Fruit fly (Drosophila melanogaster) whole organism, embryonic: ENCODE data around the gene CG31089.
A peak's percentile ranks its signal among the peaks of the same experiment; 100 is the strongest.

Experiments used
- B-H2 ChIP-seq: fragments of 200-800 bp; sonication (Bioruptor generic); optimal IDR thresholded peaks from 2 replicates; lab custom pipeline; 2018; ENCODE audit warnings: missing biosample characterization, mild to moderate bottlenecking, missing genetic modification characterization
- CG10366 ChIP-seq: fragments of 200-800 bp; sonication (Bioruptor generic); IDR thresholded peaks from 2 replicates; pipeline ENCODE4 v1.3.6; 2022; ENCODE audit warnings: missing biosample characterization, missing genetic modification characterization
- CG10565 ChIP-seq: fragments of 200-800 bp; sonication (Bioruptor generic); optimal IDR thresholded peaks from 3 replicates; lab custom pipeline; 2016; ENCODE audit warnings: missing biosample characterization, mild to moderate bottlenecking, missing genetic modification characterization
- CG11085 ChIP-seq: fragments of 200-800 bp; sonication (Bioruptor generic); IDR thresholded peaks from 2 replicates; pipeline ENCODE4 v1.3.6; 2022; ENCODE audit warnings: missing biosample characterization, missing genetic modification characterization
- CG11695 ChIP-seq: fragments of 200-800 bp; sonication (Bioruptor generic); IDR thresholded peaks from 3 replicates; pipeline ENCODE4 v1.3.6; 2022; ENCODE audit warnings: missing biosample characterization, missing genetic modification characterization
- CG12744 ChIP-seq: fragments of 200-800 bp; sonication (Bioruptor generic); optimal IDR thresholded peaks from 2 replicates; lab custom pipeline; 2016; ENCODE audit warnings: missing biosample characterization, missing genetic modification characterization
- CG13296 ChIP-seq: fragments of 200-800 bp; sonication (Bioruptor generic); optimal IDR thresholded peaks from 3 replicates; lab custom pipeline; 2018; ENCODE audit warnings: missing biosample characterization, mild to moderate bottlenecking, missing genetic modification characterization
- CG13624 ChIP-seq: fragments of 200-800 bp; sonication (Bioruptor generic); optimal IDR thresholded peaks from 2 replicates; lab custom pipeline; 2016; ENCODE audit warnings: missing biosample characterization, missing genetic modification characterization
- CG15514 ChIP-seq: fragments of 200-800 bp; sonication (Bioruptor generic); optimal IDR thresholded peaks from 3 replicates; lab custom pipeline; 2017; ENCODE audit warnings: missing biosample characterization, missing genetic modification characterization, mild to moderate bottlenecking, moderate library complexity, missing genetic modification reagents
- CG16779 ChIP-seq: fragments of 200-800 bp; sonication (Bioruptor generic); IDR thresholded peaks from 2 replicates; pipeline ENCODE4 v1.3.6; 2022; ENCODE audit warnings: missing biosample characterization, missing genetic modification characterization
- CG17328 ChIP-seq: fragments of 200-800 bp; sonication (Bioruptor generic); IDR thresholded peaks from 2 replicates; pipeline ENCODE4 v1.3.6; 2022; ENCODE audit warnings: missing biosample characterization, missing genetic modification characterization
- CG2120 ChIP-seq: fragments of 200-800 bp; sonication (Bioruptor generic); optimal IDR thresholded peaks from 3 replicates; lab custom pipeline; 2016; ENCODE audit warnings: missing biosample characterization, missing genetic modification characterization
- CG2199 ChIP-seq: fragments of 200-800 bp; sonication (Bioruptor generic); IDR thresholded peaks from 3 replicates; pipeline ENCODE4 v1.3.6; 2022; ENCODE audit warnings: missing biosample characterization, missing genetic modification characterization
- CG34376 ChIP-seq: fragments of 200-800 bp; sonication (Bioruptor generic); optimal IDR thresholded peaks from 2 replicates; lab custom pipeline; 2018; ENCODE audit warnings: missing biosample characterization, mild to moderate bottlenecking, missing genetic modification characterization
- CG6175 ChIP-seq: fragments of 200-800 bp; sonication (Bioruptor generic); IDR thresholded peaks from 3 replicates; pipeline ENCODE4 v1.3.6; 2022; ENCODE audit warnings: missing biosample characterization, missing genetic modification characterization
- CG6272 ChIP-seq: fragments of 200-800 bp; sonication (Bioruptor generic); IDR thresholded peaks from 2 replicates; pipeline ENCODE4 v1.3.6; 2022; ENCODE audit warnings: missing biosample characterization, missing genetic modification characterization
- CG6854 ChIP-seq: fragments of 200-800 bp; sonication (Bioruptor generic); optimal IDR thresholded peaks from 3 replicates; lab custom pipeline; 2017; ENCODE audit warnings: missing biosample characterization, mild to moderate bottlenecking, missing genetic modification characterization
- CG7271 ChIP-seq: fragments of 200-800 bp; sonication (Bioruptor generic); optimal IDR thresholded peaks from 2 replicates; lab custom pipeline; 2018; ENCODE audit warnings: missing biosample characterization, mild to moderate bottlenecking, missing genetic modification characterization, moderate library complexity
- CG7372 ChIP-seq: fragments of 200-800 bp; sonication (Bioruptor generic); IDR thresholded peaks from 2 replicates; pipeline ENCODE4 v1.3.6; 2022; ENCODE audit warnings: missing biosample characterization, missing genetic modification characterization
- CG9437 ChIP-seq: fragments of 200-800 bp; sonication (Bioruptor generic); optimal IDR thresholded peaks from 2 replicates; lab custom pipeline; 2018; ENCODE audit warnings: missing biosample characterization, mild to moderate bottlenecking, missing genetic modification characterization
- CTCF ChIP-seq: fragments of 200-800 bp; sonication (Bioruptor generic); optimal IDR thresholded peaks from 2 replicates; lab custom pipeline; 2017; ENCODE audit warnings: missing biosample characterization, mild to moderate bottlenecking, missing genetic modification characterization, moderate library complexity
- Chrac-16 ChIP-seq: fragments of 200-800 bp; sonication (Bioruptor generic); optimal IDR thresholded peaks from 3 replicates; lab custom pipeline; 2016; ENCODE audit warnings: missing biosample characterization, missing genetic modification characterization
- D19B ChIP-seq: fragments of 200-800 bp; sonication (Bioruptor generic); optimal IDR thresholded peaks from 2 replicates; lab custom pipeline; 2017; ENCODE audit warnings: missing biosample characterization, mild to moderate bottlenecking, missing genetic modification characterization
- H2.0 ChIP-seq: fragments of 200-800 bp; sonication (Bioruptor generic); IDR thresholded peaks from 2 replicates; pipeline ENCODE4 v1.3.6; 2022; ENCODE audit warnings: missing biosample characterization, missing genetic modification characterization
- Jarid2 ChIP-seq: fragments of 200-800 bp; sonication (Bioruptor generic); optimal IDR thresholded peaks from 3 replicates; lab custom pipeline; 2017; ENCODE audit warnings: mild to moderate bottlenecking, missing biosample characterization, missing genetic modification reagents, missing genetic modification characterization
- Kr ChIP-seq: fragments of 200-800 bp; sonication (Bioruptor generic); optimal IDR thresholded peaks from 2 replicates; lab custom pipeline; 2017; ENCODE audit warnings: missing biosample characterization, mild to moderate bottlenecking, missing genetic modification characterization
- Oaz ChIP-seq: fragments of 200-800 bp; sonication (Bioruptor generic); IDR thresholded peaks from 2 replicates; pipeline ENCODE4 v1.3.6; 2022; ENCODE audit warnings: missing biosample characterization, missing genetic modification characterization
- Scr ChIP-seq: fragments of 200-800 bp; sonication (Bioruptor generic); IDR thresholded peaks from 2 replicates; pipeline ENCODE4 v1.3.6; 2022; ENCODE audit warnings: missing biosample characterization, missing genetic modification characterization; ENCODE audit not compliant: partially characterized antibody
- Side ChIP-seq: fragments of 200-800 bp; sonication (Bioruptor generic); optimal IDR thresholded peaks from 2 replicates; lab custom pipeline; 2016; ENCODE audit warnings: missing biosample characterization, missing genetic modification characterization
- Spps ChIP-seq: fragments of 200-800 bp; sonication (Bioruptor generic); optimal IDR thresholded peaks from 2 replicates; lab custom pipeline; 2018; ENCODE audit warnings: missing biosample characterization, mild to moderate bottlenecking, missing genetic modification characterization
- Stat92E ChIP-seq, 3 experiments: fragments of >200 bp in 2 of 3; fragments of 200-800 bp in 1 of 3; sonication (Bioruptor generic) in 1 of 3; optimal IDR thresholded peaks; 2 replicates each; lab custom pipeline; 2017 to 2019; ENCODE audit warnings: missing biosample characterization in 3 of 3, missing genetic modification characterization in 3 of 3, mild to moderate bottlenecking in 1 of 3, moderate library complexity in 1 of 3
- bcd ChIP-seq: fragments of 200-800 bp; sonication (Bioruptor generic); optimal IDR thresholded peaks from 2 replicates; lab custom pipeline; 2017; ENCODE audit warnings: missing biosample characterization, mild to moderate bottlenecking, missing genetic modification characterization
- bsh ChIP-seq, 2 experiments: fragments of 200-800 bp; sonication (Bioruptor generic); optimal IDR thresholded peaks; 2 replicates each; lab custom pipeline; 2017 to 2018; ENCODE audit warnings: mild to moderate bottlenecking in 2 of 2, missing biosample characterization in 2 of 2, missing genetic modification characterization in 2 of 2, moderate library complexity in 1 of 2
- cato ChIP-seq: fragments of 200-800 bp; sonication (Bioruptor generic); optimal IDR thresholded peaks from 2 replicates; lab custom pipeline; 2016; ENCODE audit warnings: missing biosample characterization, missing genetic modification characterization, borderline replicate concordance
- caup ChIP-seq: fragments of 200-800 bp; sonication (Bioruptor generic); optimal IDR thresholded peaks from 3 replicates; lab custom pipeline; 2017; ENCODE audit warnings: missing biosample characterization, mild to moderate bottlenecking, missing genetic modification characterization, moderate library complexity; ENCODE audit not compliant: severe bottlenecking
- grn ChIP-seq: fragments of 200-800 bp; sonication (Bioruptor generic); optimal IDR thresholded peaks from 3 replicates; lab custom pipeline; 2017; ENCODE audit warnings: missing biosample characterization, missing genetic modification characterization
- gt ChIP-seq: fragments of 200-800 bp; sonication (Bioruptor generic); IDR thresholded peaks from 2 replicates; pipeline ENCODE4 v1.3.6; 2022; ENCODE audit warnings: missing biosample characterization, missing genetic modification characterization
- ham ChIP-seq: fragments of 200-800 bp; sonication (Bioruptor generic); IDR thresholded peaks from 2 replicates; pipeline ENCODE4 v1.3.6; 2022; ENCODE audit warnings: missing biosample characterization, missing genetic modification characterization
- kay ChIP-seq: fragments of 200-800 bp; sonication (Bioruptor generic); optimal IDR thresholded peaks from 2 replicates; lab custom pipeline; 2016; ENCODE audit warnings: missing biosample characterization, missing genetic modification characterization
- kni ChIP-seq: fragments of 200-800 bp; sonication (Bioruptor generic); optimal IDR thresholded peaks from 3 replicates; lab custom pipeline; 2017; ENCODE audit warnings: mild to moderate bottlenecking, missing biosample characterization, missing genetic modification reagents, missing genetic modification characterization
- nerfin-2 ChIP-seq: fragments of 200-800 bp; sonication (Bioruptor generic); IDR thresholded peaks from 2 replicates; pipeline ENCODE4 v1.3.6; 2022; ENCODE audit warnings: missing biosample characterization, missing genetic modification characterization; ENCODE audit not compliant: partially characterized antibody
- prd ChIP-seq, 3 experiments: fragments of >200 bp in 2 of 3; fragments of 200-800 bp in 1 of 3; sonication (Bioruptor generic) in 1 of 3; optimal IDR thresholded peaks in 2 of 3; IDR thresholded peaks in 1 of 3; 2 replicates in 2 of 3; 3 replicates in 1 of 3; pipeline versions ENCODE4 v1.3.6 to Lab custom; 2017 to 2022; ENCODE audit warnings: missing biosample characterization in 1 of 3, missing genetic modification characterization in 1 of 3
- repo ChIP-seq: fragments of 200-800 bp; sonication (Bioruptor generic); optimal IDR thresholded peaks from 2 replicates; lab custom pipeline; 2016; ENCODE audit warnings: missing biosample characterization, missing genetic modification characterization
- salm ChIP-seq: fragments of 200-800 bp; sonication (Bioruptor generic); optimal IDR thresholded peaks from 2 replicates; lab custom pipeline; 2018; ENCODE audit warnings: missing biosample characterization, mild to moderate bottlenecking, missing genetic modification characterization
- sens ChIP-seq: fragments of 200-800 bp; sonication (Bioruptor generic); peaks from one replicate; lab custom pipeline; 2016; ENCODE audit warnings: missing biosample characterization, missing genetic modification characterization
- sna ChIP-seq: fragments of 200-800 bp; sonication (Bioruptor generic); IDR thresholded peaks from 2 replicates; pipeline ENCODE4 v1.3.6; 2022; ENCODE audit warnings: missing biosample characterization, missing genetic modification characterization; ENCODE audit not compliant: partially characterized antibody
- vfl ChIP-seq: fragments of 200-800 bp; sonication (Bioruptor generic); optimal IDR thresholded peaks from 2 replicates; lab custom pipeline; 2016; ENCODE audit warnings: missing biosample characterization, missing genetic modification characterization

The CG31089 gene

DNA sequence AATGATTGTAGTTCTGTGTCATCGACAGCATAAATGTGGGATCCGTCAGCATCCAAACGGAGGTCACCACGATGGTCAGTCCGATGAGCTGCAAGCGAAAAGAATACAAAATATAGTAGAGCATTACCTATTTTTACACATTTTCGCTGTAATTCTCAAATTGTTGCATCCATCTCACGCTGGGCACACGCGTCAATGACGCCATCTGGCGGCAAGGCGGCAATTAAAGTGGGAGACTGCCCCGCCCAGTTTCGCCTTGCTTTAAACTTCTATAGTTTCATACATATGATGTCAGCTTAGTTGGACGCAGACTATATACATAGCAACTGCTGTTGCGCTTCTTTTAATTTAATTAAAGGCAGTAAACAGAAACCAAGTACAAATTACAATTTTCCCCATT, 25.8 kb upstream of the CG31089 start:
- TF ChIP-seq CTCF = peak; percentile 86
- TF ChIP-seq Side (GFP tag; lab: Kevin White, UChicago) = no peak
- TF ChIP-seq CG7372 (GFP tag; lab: Robert Waterston, UW) = no peak
- TF ChIP-seq sens = peak; percentile 14
- no peak for TF ChIP-seq Stat92E (GFP tag; optimal IDR thresholded peaks at IDR 0.05; lab: Kevin White, UChicago)
- no peak for TF ChIP-seq ham (GFP tag; lab: Robert Waterston, UW)

DNA sequence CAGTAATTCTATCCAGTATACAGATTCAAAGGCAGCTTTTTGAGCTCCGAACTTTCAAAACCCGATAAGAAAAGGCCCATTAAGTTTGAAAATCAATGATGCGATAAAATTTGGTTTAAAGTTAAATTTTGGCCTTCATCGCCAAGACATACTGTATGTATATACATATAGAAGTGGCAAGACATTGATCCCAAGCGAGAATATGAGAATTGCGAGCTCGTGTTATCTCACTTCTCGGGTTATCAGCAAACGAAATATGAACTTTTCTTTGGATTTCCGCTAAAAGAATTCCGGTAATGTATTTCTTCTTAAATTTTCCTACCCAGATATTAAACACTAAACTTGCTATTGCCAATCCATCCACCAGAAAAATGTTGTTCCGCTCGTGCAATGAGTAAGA, 25.4 kb upstream of the CG31089 start:
- TF ChIP-seq Chrac-16 (GFP tag; lab: Kevin White, UChicago) = no peak
- no peak for TF ChIP-seq Kr (GFP tag; lab: Kevin White, UChicago)
- TF ChIP-seq CG13296 (GFP tag; lab: Kevin White, UChicago) = no peak
- no peak for TF ChIP-seq prd (optimal IDR thresholded peaks at IDR 0.05; lab: Kevin White, UChicago)
- no peak for TF ChIP-seq prd (GFP tag; IDR thresholded peaks at IDR 0.05; lab: Robert Waterston, UW)
- TF ChIP-seq CG2199 = no peak

DNA sequence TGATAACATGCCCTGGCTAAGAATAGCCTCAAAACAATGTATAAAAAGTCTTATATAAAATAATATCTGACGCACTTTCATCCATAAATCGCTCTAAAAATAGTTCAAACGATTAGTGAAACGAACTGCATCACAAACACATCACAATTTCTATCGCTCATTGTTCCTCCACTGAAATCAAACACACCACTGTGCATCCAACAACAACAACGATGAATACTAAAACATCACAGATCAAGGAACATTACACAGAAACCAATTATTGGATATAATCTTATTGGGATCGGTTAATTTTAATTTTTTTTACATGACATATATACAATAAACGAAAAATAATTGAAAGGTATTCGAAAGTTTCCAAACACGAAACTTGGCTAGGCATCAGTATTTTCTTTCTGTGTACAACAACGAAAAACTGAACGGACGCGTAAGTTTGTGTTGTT, 23.1 kb upstream of the CG31089 start:
- peak; percentile 39 for TF ChIP-seq CG7271
- peak; percentile 36 for TF ChIP-seq vfl
- no peak for TF ChIP-seq nerfin-2
- TF ChIP-seq kay (GFP tag; lab: Kevin White, UChicago) = peak; percentile 54
- TF ChIP-seq CG16779 = no peak; the same call in 1 of the 2 replicates
- TF ChIP-seq gt = no peak; the same call in 1 of the 2 replicates
- peak; percentile 31 for TF ChIP-seq CG12744
- peak; percentile 79 for TF ChIP-seq CG2120
- peak; percentile 77 for TF ChIP-seq CG9437
- no peak for TF ChIP-seq Scr
- TF ChIP-seq H2.0 (GFP tag; lab: Robert Waterston, UW) = peak; percentile 78
- no peak for TF ChIP-seq kni (GFP tag; lab: Kevin White, UChicago)
- peak; percentile 43 for TF ChIP-seq CG15514
- peak; percentile 45 for TF ChIP-seq caup (GFP tag; lab: Kevin White, UChicago)
- peak; percentile 74 for TF ChIP-seq bcd (GFP tag; lab: Kevin White, UChicago)
- TF ChIP-seq grn (GFP tag; lab: Kevin White, UChicago) = peak; percentile 18
- TF ChIP-seq sens = peak; percentile 96
- peak; percentile 86 for TF ChIP-seq CG10366 (GFP tag; lab: Robert Waterston, UW)
- no peak; the same call in none of the 2 replicates for TF ChIP-seq CG11085
- peak; percentile 61; the same call in 2 of the 3 replicates for TF ChIP-seq CG11695 (GFP tag; lab: Robert Waterston, UW)
- peak; percentile 57 for TF ChIP-seq CG6854
- no peak for TF ChIP-seq sna (GFP tag; lab: Robert Waterston, UW)
- TF ChIP-seq CG34376 = no peak
- peak; percentile 83 for TF ChIP-seq CG17328 (GFP tag; lab: Robert Waterston, UW)
- TF ChIP-seq B-H2 (GFP tag; lab: Kevin White, UChicago) = no peak
- peak; percentile 5 for TF ChIP-seq repo (GFP tag; lab: Kevin White, UChicago)
- TF ChIP-seq cato (GFP tag; lab: Kevin White, UChicago) = peak; percentile 66
- TF ChIP-seq Spps (tag; lab: Kevin White, UChicago) = peak; percentile 57
- peak; percentile 20 for TF ChIP-seq Jarid2
- TF ChIP-seq CG13624 (GFP tag; lab: Kevin White, UChicago) = peak; percentile 71
- peak; percentile 48 for TF ChIP-seq D19B
- TF ChIP-seq bsh (GFP tag; optimal IDR thresholded peaks at IDR 0.05; lab: Kevin White, UChicago) = peak in 1 of 2 experiments; percentile 92
- TF ChIP-seq salm (tag; lab: Kevin White, UChicago) = peak; percentile 31
- TF ChIP-seq Oaz = peak; percentile 63
- TF ChIP-seq CG10565 = no peak
- TF ChIP-seq CG6272 (GFP tag; lab: Robert Waterston, UW) = no peak
- no peak; the same call in 2 of the 3 replicates for TF ChIP-seq CG6175 (GFP tag; lab: Robert Waterston, UW)
